Fruit fly (Drosophila melanogaster): ENCODE results near the gene HGTX.

The HGTX gene

dm6 chr3L:14599503-14599902 is at the start of gene HGTX:
Gene HGTX, minus strand, starts transcription at chr3L:14599540.
- no peak for TF ChIP-seq psq (optimal IDR thresholded peaks at IDR 0.05)
- TF ChIP-seq Myc (optimal IDR thresholded peaks at IDR 0.05) = no peak
- no peak for TF ChIP-seq Sin3A (optimal IDR thresholded peaks at IDR 0.05)
- TF ChIP-seq ttk (optimal IDR thresholded peaks at IDR 0.05) = no peak
- no peak for TF ChIP-seq insv (optimal IDR thresholded peaks at IDR 0.05)
- no peak for TF ChIP-seq h (optimal IDR thresholded peaks at IDR 0.05)

DNA sequence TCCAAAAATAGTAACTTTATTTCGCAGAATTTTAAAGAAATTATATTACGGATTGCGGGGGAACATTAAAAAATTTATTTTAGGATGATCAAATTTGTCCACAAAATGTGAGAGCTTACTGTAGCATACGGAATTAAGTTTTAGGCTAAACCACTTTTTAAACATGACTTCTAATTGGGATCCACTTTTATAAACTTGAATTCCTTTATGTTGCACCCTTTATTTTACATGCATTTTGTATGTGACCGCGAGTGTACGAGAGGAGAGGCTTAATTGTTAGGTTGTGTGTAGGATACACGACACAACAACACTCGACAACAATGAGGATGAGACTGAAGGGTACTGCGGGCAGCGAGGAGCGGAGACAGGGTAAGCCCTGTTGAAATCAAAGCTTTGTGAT is 49.6 kb upstream of the HGTX start:
- TF ChIP-seq insv (optimal IDR thresholded peaks at IDR 0.05) (no peak), Sin3A (optimal IDR thresholded peaks at IDR 0.05) (no peak), h (optimal IDR thresholded peaks at IDR 0.05) (no peak), Myc (optimal IDR thresholded peaks at IDR 0.05) (no peak), psq (optimal IDR thresholded peaks at IDR 0.05) (no peak), ttk (optimal IDR thresholded peaks at IDR 0.05) (no peak)

DNA sequence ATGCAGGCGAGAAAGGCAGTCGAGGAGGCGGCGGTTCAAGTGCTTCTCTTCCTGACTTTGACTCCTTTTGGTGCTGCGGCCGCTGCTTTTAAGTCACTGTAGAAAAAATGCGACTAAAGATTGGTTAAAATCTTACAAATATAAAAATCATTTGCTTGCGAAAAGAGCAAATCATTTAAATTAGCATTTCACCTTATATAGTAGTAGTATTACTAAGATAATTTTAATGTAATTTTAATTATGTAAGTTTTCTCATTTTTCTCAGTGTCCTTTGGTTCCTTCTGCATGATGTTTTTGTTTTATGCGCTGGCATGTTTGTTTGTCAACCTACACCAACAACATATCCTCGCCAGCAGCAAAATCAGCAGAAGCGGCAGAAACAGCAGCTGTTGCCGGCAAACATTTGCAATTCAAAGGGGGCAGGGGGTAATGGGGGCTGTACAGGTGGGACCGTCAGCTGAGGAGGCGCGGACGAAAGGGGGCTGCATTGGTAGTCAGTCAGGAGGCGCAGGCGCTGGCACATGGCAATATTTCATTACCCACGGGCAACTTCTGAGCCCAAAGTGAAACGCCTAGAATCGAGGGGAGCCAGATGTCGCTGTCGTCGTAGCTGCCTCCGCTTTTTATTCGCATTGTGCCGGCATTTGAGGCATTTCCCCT is 48.0 kb upstream of the HGTX start:
- TF ChIP-seq psq (optimal IDR thresholded peaks at IDR 0.05) = no peak
- no peak for TF ChIP-seq h (optimal IDR thresholded peaks at IDR 0.05)
- TF ChIP-seq ttk (optimal IDR thresholded peaks at IDR 0.05) = no peak
- TF ChIP-seq insv (optimal IDR thresholded peaks at IDR 0.05) = no peak
- TF ChIP-seq Myc (optimal IDR thresholded peaks at IDR 0.05) = no peak
- no peak for TF ChIP-seq Sin3A (optimal IDR thresholded peaks at IDR 0.05)

- TF ChIP-seq h (optimal IDR thresholded peaks at IDR 0.05) (no peak), ttk (optimal IDR thresholded peaks at IDR 0.05) (no peak), Sin3A (optimal IDR thresholded peaks at IDR 0.05) (no peak), psq (optimal IDR thresholded peaks at IDR 0.05) (no peak), Myc (optimal IDR thresholded peaks at IDR 0.05) (no peak), insv (optimal IDR thresholded peaks at IDR 0.05) (no peak)
Observed at dm6 chr3L:14645934-14646333, 46.6 kb upstream of the HGTX start.

- no peak for TF ChIP-seq Myc (optimal IDR thresholded peaks at IDR 0.05)
- no peak for TF ChIP-seq Sin3A (optimal IDR thresholded peaks at IDR 0.05)
- no peak for TF ChIP-seq insv (optimal IDR thresholded peaks at IDR 0.05)
- TF ChIP-seq psq (optimal IDR thresholded peaks at IDR 0.05) = no peak
- TF ChIP-seq h (optimal IDR thresholded peaks at IDR 0.05) = no peak
- TF ChIP-seq ttk (optimal IDR thresholded peaks at IDR 0.05) = no peak
Observed at dm6 chr3L:14645120-14645519, 45.8 kb upstream of the HGTX start.

DNA sequence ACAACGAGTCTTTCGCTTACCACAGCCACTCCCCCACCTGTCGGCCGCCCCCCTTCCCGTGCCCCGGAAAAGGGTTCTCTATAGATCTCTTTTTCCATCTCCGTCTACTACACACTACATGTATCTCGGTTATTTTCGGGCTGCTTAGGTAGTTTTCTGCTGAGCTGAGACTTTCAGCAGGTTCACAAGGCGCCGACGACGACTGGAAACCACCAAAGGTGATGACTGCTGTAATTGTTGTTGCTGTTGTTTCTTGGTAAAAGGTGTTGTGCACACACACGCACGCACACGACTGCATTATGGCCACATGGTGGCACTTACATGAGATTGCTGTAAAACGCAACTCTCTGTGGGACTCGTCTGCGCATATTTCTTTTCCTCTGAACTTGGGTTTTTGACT is 44.4 kb upstream of the HGTX start:
- TF ChIP-seq insv (optimal IDR thresholded peaks at IDR 0.05) (no peak), h (optimal IDR thresholded peaks at IDR 0.05) (no peak), psq (optimal IDR thresholded peaks at IDR 0.05) (no peak), ttk (optimal IDR thresholded peaks at IDR 0.05) (no peak), Myc (optimal IDR thresholded peaks at IDR 0.05) (no peak), Sin3A (optimal IDR thresholded peaks at IDR 0.05) (no peak)

DNA sequence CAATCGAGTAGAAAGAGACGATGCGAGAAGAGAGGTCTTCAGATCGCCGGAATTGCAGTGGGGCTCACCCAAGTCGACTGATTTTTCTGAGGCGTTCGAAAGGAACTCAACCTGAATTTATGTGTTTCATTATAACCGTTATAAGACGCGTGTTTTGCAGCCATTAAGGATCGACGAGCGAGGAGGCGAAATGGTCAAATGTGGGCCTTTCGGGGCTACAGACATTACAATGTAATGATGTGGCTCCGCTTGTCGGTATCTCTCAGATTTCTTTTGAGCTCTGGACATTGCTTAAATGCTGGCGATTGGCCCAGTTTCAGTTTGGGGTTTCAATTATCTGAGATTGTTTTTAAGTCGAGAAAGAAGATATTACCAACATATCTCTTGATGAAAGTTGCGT is 43.5 kb upstream of the HGTX start:
- TF ChIP-seq Sin3A (optimal IDR thresholded peaks at IDR 0.05) = no peak
- TF ChIP-seq psq (optimal IDR thresholded peaks at IDR 0.05) = no peak
- TF ChIP-seq insv (optimal IDR thresholded peaks at IDR 0.05) = no peak
- no peak for TF ChIP-seq ttk (optimal IDR thresholded peaks at IDR 0.05)
- no peak for TF ChIP-seq Myc (optimal IDR thresholded peaks at IDR 0.05)
- no peak for TF ChIP-seq h (optimal IDR thresholded peaks at IDR 0.05)

dm6 chr3L:14641969-14642485 is 42.7 kb upstream of the HGTX start:
- TF ChIP-seq insv (optimal IDR thresholded peaks at IDR 0.05) (no peak), Myc (optimal IDR thresholded peaks at IDR 0.05) (no peak), psq (optimal IDR thresholded peaks at IDR 0.05) (no peak), Sin3A (optimal IDR thresholded peaks at IDR 0.05) (no peak), ttk (optimal IDR thresholded peaks at IDR 0.05) (no peak), h (optimal IDR thresholded peaks at IDR 0.05) (no peak)

DNA sequence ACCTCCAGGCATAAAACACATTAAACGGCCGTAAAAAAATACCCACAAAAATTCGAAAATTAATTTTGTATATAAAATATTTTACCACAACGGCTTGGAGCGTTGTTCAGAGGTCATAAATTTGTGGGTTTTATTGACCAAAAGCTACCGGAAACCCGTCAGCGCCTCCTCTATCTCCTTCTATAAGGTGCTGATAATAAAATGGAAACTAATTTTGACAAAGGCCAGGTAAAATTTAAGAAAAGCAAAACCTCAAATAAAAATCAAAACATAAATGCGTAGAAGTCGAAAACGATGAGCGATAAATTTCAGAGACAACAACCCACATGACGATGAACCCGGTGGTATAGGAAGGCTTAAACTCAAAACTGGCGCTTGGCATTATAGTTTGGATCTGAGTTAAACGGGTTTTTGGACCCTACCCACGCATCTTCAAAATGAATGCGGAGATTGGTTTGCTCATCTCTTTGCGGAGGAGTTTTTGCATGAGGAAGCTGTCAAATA is 41.5 kb upstream of the HGTX start:
- TF ChIP-seq insv (optimal IDR thresholded peaks at IDR 0.05) (no peak), h (optimal IDR thresholded peaks at IDR 0.05) (no peak), psq (optimal IDR thresholded peaks at IDR 0.05) (no peak)

- TF ChIP-seq ttk (optimal IDR thresholded peaks at IDR 0.05) (no peak), Sin3A (optimal IDR thresholded peaks at IDR 0.05) (no peak), psq (optimal IDR thresholded peaks at IDR 0.05) (no peak), insv (optimal IDR thresholded peaks at IDR 0.05) (no peak), Myc (optimal IDR thresholded peaks at IDR 0.05) (no peak)
Observed at dm6 chr3L:14639778-14640177, 40.4 kb upstream of the HGTX start.

DNA sequence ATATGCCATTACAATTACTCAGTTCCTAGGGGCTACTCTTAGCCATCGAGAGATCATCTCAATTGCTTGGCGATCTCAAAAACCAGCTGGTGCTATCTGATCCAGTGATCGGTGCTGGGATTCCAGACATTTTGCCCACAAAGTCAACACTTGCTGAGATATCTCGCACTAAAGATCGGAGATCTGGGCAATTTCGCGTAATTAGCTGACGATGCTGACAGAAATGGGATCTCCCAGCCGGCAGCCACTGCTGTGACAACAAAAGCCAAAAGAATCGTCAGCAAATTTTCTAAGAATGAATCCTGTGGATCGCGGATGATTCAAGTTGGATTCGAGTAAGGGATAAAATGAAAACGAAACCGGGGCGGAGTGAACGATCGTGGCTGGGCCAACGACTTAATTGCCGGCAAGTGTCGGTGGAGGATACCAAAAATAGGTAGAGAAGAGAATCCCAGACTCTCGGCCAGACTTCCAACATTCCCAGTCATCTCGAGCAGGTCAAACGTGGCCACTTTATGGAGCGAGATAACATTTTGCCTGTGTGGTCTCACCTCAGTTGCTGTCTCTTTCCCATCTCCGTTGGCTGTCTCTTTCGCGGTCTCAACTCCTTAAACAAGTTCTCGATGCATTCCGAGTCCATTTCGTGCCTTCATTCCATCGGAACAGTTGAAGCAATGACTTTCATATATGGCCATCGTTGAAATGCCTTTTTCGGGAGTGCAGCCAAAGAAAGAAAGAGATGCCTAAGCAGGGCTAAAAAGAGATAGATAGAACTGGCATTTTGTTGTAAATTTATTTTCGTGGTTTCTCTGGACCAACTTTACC is 38.6 kb upstream of the HGTX start:
- TF ChIP-seq insv (optimal IDR thresholded peaks at IDR 0.05) (no peak), psq (optimal IDR thresholded peaks at IDR 0.05) (no peak), Sin3A (optimal IDR thresholded peaks at IDR 0.05) (no peak), Myc (optimal IDR thresholded peaks at IDR 0.05) (no peak), h (optimal IDR thresholded peaks at IDR 0.05) (no peak), ttk (optimal IDR thresholded peaks at IDR 0.05) (no peak)

DNA sequence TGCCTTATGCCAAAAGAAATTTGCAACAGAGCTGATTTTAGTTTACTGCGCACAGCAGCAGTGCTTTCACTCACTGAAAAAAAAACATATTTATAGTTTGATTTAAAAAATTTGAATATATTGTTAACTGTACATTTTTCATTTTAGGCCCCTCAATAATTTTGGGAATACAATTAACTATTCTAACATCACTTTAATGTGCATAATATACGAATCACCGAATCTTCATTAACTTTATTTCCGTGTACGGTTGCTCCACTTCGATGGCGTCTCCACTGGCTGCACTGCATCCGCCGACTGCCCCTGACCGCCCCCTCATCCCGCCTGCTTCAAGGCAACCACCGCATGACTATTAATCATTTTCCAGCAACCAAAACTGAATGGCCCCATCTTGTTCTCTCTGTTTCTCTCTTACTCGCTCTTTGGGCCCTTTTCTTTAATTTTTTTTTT is 37.4 kb upstream of the HGTX start:
- TF ChIP-seq Myc (optimal IDR thresholded peaks at IDR 0.05) = no peak
- no peak for TF ChIP-seq insv (optimal IDR thresholded peaks at IDR 0.05)
- TF ChIP-seq Sin3A (optimal IDR thresholded peaks at IDR 0.05) = no peak
- no peak for TF ChIP-seq h (optimal IDR thresholded peaks at IDR 0.05)
- no peak for TF ChIP-seq psq (optimal IDR thresholded peaks at IDR 0.05)

Measured in Kc167 (cell line).